Worm (Caenorhabditis elegans) whole organism, L1 larva: ENCODE results near the gene F16H6.9.

ENCODE experiments used
- ama-1 ChIP-seq: fragments of 150-350 bp; optimal IDR thresholded peaks from 2 replicates; lab custom pipeline; 2014
- nhr-71 ChIP-seq: sonication (generic microtip); optimal IDR thresholded peaks from 2 replicates; lab custom pipeline; 2016; ENCODE audit warnings: mild to moderate bottlenecking, missing genetic modification characterization, moderate library complexity, missing compliant biosample characterization
- sox-4 ChIP-seq: sonication (generic microtip); optimal IDR thresholded peaks from 2 replicates; lab custom pipeline; 2016; ENCODE audit warnings: missing genetic modification characterization, missing compliant biosample characterization
- unc-86 ChIP-seq: sonication (generic microtip); optimal IDR thresholded peaks from 2 replicates; lab custom pipeline; 2016; ENCODE audit warnings: missing genetic modification characterization, missing compliant biosample characterization

- TF ChIP-seq nhr-71 (no peak), sox-4 (tag; lab: Kevin White, UChicago) (no peak), ama-1 (lab: Kevin White, UChicago) (no peak), unc-86 (tag; lab: Kevin White, UChicago) (no peak)
Observed at ce11 chrV:18189181-18189580, 27.7 kb upstream of the F16H6.9 start, which contains the start of gene clec-246.
